Worm (Caenorhabditis elegans) whole organism, young adult: Measurements from ENCODE around the gene fmil-1.
A peak's percentile ranks its signal among the peaks of the same experiment; 100 is the strongest.

Experiments
- B0019.2 ChIP-seq: fragments of 200-800 bp; sonication (Bioruptor generic); conservative IDR thresholded peaks from 2 replicates; pipeline ENCODE4 v1.3.6; 2022; ENCODE audit warnings: missing genetic modification reagents, missing genetic modification characterization, missing compliant biosample characterization
- B0261.1 ChIP-seq: sonication (generic microtip); optimal IDR thresholded peaks from 2 replicates; lab custom pipeline; 2016; ENCODE audit warnings: mild to moderate bottlenecking, missing genetic modification characterization, moderate library complexity, missing compliant biosample characterization
- B0336.3 ChIP-seq: fragments of 200-800 bp; sonication (Bioruptor generic); IDR thresholded peaks from 2 replicates; pipeline ENCODE4 v1.3.6; 2022; ENCODE audit warnings: missing genetic modification characterization, missing compliant biosample characterization
- F22D6.2 ChIP-seq: sonication (generic microtip); optimal IDR thresholded peaks from 2 replicates; lab custom pipeline; 2016; ENCODE audit warnings: mild to moderate bottlenecking, missing genetic modification characterization, missing compliant biosample characterization
- F37B4.10 ChIP-seq: fragments of 200-800 bp; sonication (Bioruptor generic); IDR thresholded peaks from 2 replicates; pipeline ENCODE4 v1.3.6; 2022; ENCODE audit warnings: missing genetic modification characterization, missing compliant biosample characterization
- F49E8.2 ChIP-seq: sonication (generic microtip); optimal IDR thresholded peaks from 3 replicates; lab custom pipeline; 2017; ENCODE audit warnings: missing genetic modification characterization, mild to moderate bottlenecking, missing compliant biosample characterization, antibody characterized with exemption, moderate library complexity; ENCODE audit not compliant: insufficient read depth
- K11D2.4 ChIP-seq: fragments of 200-800 bp; sonication (Bioruptor generic); IDR thresholded peaks from 2 replicates; pipeline ENCODE4 v1.3.6; 2022; ENCODE audit warnings: missing genetic modification reagents, missing genetic modification characterization, missing compliant biosample characterization
- T07F8.4 ChIP-seq: sonication (generic microtip); optimal IDR thresholded peaks from 2 replicates; lab custom pipeline; 2016; ENCODE audit warnings: mild to moderate bottlenecking, missing genetic modification characterization, moderate library complexity, missing compliant biosample characterization
- Y53G8AR.9 ChIP-seq: fragments of 200-800 bp; sonication (Bioruptor generic); conservative IDR thresholded peaks from 2 replicates; pipeline ENCODE4 v1.3.6; 2022; ENCODE audit warnings: missing genetic modification reagents, missing genetic modification characterization, missing compliant biosample characterization
- Y56A3A.18 ChIP-seq: fragments of 200-800 bp; sonication (Bioruptor generic); IDR thresholded peaks from 2 replicates; pipeline ENCODE4 v1.3.6; 2022; ENCODE audit warnings: missing genetic modification reagents, missing genetic modification characterization, missing compliant biosample characterization
- aptf-2 ChIP-seq: fragments of 200-800 bp; sonication (Bioruptor generic); conservative IDR thresholded peaks from 2 replicates; pipeline ENCODE4 v1.3.6; 2022; ENCODE audit warnings: missing genetic modification reagents, missing genetic modification characterization, missing compliant biosample characterization
- ceh-40 ChIP-seq: fragments of 200-800 bp; sonication (Bioruptor generic); IDR thresholded peaks from 2 replicates; pipeline ENCODE4 v1.3.6; 2022; ENCODE audit warnings: missing genetic modification characterization, missing compliant biosample characterization
- efl-1 ChIP-seq: fragments of 150-350 bp; optimal IDR thresholded peaks from 2 replicates; lab custom pipeline; 2014; ENCODE audit warnings: missing biosample characterization, missing genetic modification reagents, missing genetic modification characterization
- hlh-12 ChIP-seq: sonication (generic microtip); optimal IDR thresholded peaks from 2 replicates; lab custom pipeline; 2016; ENCODE audit warnings: missing genetic modification characterization, missing compliant biosample characterization
- hmg-1.2 ChIP-seq: fragments of 200-800 bp; sonication (Bioruptor generic); IDR thresholded peaks from 2 replicates; pipeline ENCODE4 v1.3.6; 2022; ENCODE audit warnings: missing genetic modification reagents, missing genetic modification characterization, missing compliant biosample characterization
- hmg-20 ChIP-seq: fragments of 200-800 bp; sonication (Bioruptor generic); IDR thresholded peaks from 2 replicates; pipeline ENCODE4 v1.3.6; 2022; ENCODE audit warnings: missing genetic modification reagents, missing genetic modification characterization, missing compliant biosample characterization
- hsf-1 ChIP-seq: fragments of 200-800 bp; sonication (Bioruptor generic); IDR thresholded peaks from 2 replicates; pipeline ENCODE4 v1.3.6; 2022; ENCODE audit warnings: missing genetic modification reagents, missing genetic modification characterization, missing compliant biosample characterization
- let-607 ChIP-seq, 2 experiments: fragments of 200-800 bp in 1 of 2; sonication (Bioruptor generic) in 1 of 2; sonication (generic microtip) in 1 of 2; optimal IDR thresholded peaks; 2 replicates each; lab custom pipeline; 2016 to 2018; ENCODE audit warnings: mild to moderate bottlenecking in 2 of 2, missing compliant biosample characterization in 2 of 2, missing genetic modification characterization in 2 of 2, moderate library complexity in 2 of 2, missing genotype in 1 of 2
- lin-26 ChIP-seq: fragments of 200-800 bp; sonication (Bioruptor generic); IDR thresholded peaks from 2 replicates; pipeline ENCODE4 v1.3.6; 2022; ENCODE audit warnings: missing genetic modification reagents, missing genetic modification characterization, missing compliant biosample characterization
- lsy-27 ChIP-seq: sonication (generic microtip); optimal IDR thresholded peaks from 2 replicates; lab custom pipeline; 2017; ENCODE audit warnings: missing genetic modification characterization, mild to moderate bottlenecking, missing compliant biosample characterization, antibody characterized with exemption, missing genotype, borderline replicate concordance; ENCODE audit not compliant: insufficient read depth
- madf-3 ChIP-seq: fragments of 200-800 bp; sonication (Bioruptor generic); IDR thresholded peaks from 2 replicates; pipeline ENCODE4 v1.3.6; 2022; ENCODE audit warnings: missing genetic modification reagents, missing genetic modification characterization, missing compliant biosample characterization
- mcd-1 ChIP-seq: fragments of 200-800 bp; sonication (Bioruptor generic); IDR thresholded peaks from 2 replicates; pipeline ENCODE4 v1.3.6; 2022; ENCODE audit warnings: missing genetic modification reagents, missing genetic modification characterization, missing compliant biosample characterization
- mxl-1 ChIP-seq: sonication (generic microtip); optimal IDR thresholded peaks from 2 replicates; lab custom pipeline; 2016; ENCODE audit warnings: missing genetic modification characterization, missing compliant biosample characterization
- nhr-120 ChIP-seq: fragments of 200-800 bp; sonication (Bioruptor generic); IDR thresholded peaks from 2 replicates; pipeline ENCODE4 v1.3.6; 2022; ENCODE audit warnings: missing genetic modification characterization, missing compliant biosample characterization
- nhr-90 ChIP-seq: sonication (generic microtip); optimal IDR thresholded peaks from 2 replicates; lab custom pipeline; 2016; ENCODE audit warnings: missing genotype, mild to moderate bottlenecking, missing genetic modification characterization, missing compliant biosample characterization
- rec-8 ChIP-seq, 2 experiments: sonication (generic microtip); optimal IDR thresholded peaks; 2 replicates each; lab custom pipeline; 2016; ENCODE audit warnings: mild to moderate bottlenecking in 2 of 2, missing genetic modification characterization in 2 of 2, missing genetic modification reagents in 2 of 2, missing genotype in 2 of 2, missing biosample characterization in 1 of 2, missing compliant biosample characterization in 1 of 2, moderate library complexity in 1 of 2
- repo-1 ChIP-seq: sonication (generic microtip); optimal IDR thresholded peaks from 2 replicates; lab custom pipeline; 2017; ENCODE audit warnings: mild to moderate bottlenecking, missing genetic modification characterization, missing compliant biosample characterization
- rpc-1 ChIP-seq, 2 experiments: fragments of 150-350 bp in 1 of 2; sonication (generic microtip) in 1 of 2; optimal IDR thresholded peaks; 2 replicates each; lab custom pipeline; 2014 to 2018; ENCODE audit warnings: missing biosample characterization in 1 of 2, missing genetic modification characterization in 1 of 2, missing genetic modification reagents in 1 of 2, missing genotype in 1 of 2
- sdz-38 ChIP-seq: sonication (generic microtip); optimal IDR thresholded peaks from 2 replicates; lab custom pipeline; 2016; ENCODE audit warnings: missing genotype, missing genetic modification characterization, missing compliant biosample characterization
- tbp1 ChIP-seq: fragments of 200-800 bp; sonication (Bioruptor generic); optimal IDR thresholded peaks from 2 replicates; lab custom pipeline; 2018; ENCODE audit warnings: mild to moderate bottlenecking, missing genetic modification characterization, missing compliant biosample characterization
- zfh-2 ChIP-seq: fragments of 200-800 bp; sonication (Bioruptor generic); conservative IDR thresholded peaks from 2 replicates; pipeline ENCODE4 v1.3.6; 2022; ENCODE audit warnings: missing genetic modification reagents, missing genetic modification characterization, missing compliant biosample characterization
- ztf-22 ChIP-seq: fragments of 200-800 bp; sonication (Bioruptor generic); optimal IDR thresholded peaks from 2 replicates; lab custom pipeline; 2018; ENCODE audit warnings: mild to moderate bottlenecking, missing genetic modification characterization, moderate library complexity, missing compliant biosample characterization
- ztf-3 ChIP-seq: fragments of 200-800 bp; sonication (Bioruptor generic); optimal IDR thresholded peaks from 2 replicates; lab custom pipeline; 2018; ENCODE audit warnings: mild to moderate bottlenecking, missing genetic modification characterization, missing compliant biosample characterization

The fmil-1 gene

DNA sequence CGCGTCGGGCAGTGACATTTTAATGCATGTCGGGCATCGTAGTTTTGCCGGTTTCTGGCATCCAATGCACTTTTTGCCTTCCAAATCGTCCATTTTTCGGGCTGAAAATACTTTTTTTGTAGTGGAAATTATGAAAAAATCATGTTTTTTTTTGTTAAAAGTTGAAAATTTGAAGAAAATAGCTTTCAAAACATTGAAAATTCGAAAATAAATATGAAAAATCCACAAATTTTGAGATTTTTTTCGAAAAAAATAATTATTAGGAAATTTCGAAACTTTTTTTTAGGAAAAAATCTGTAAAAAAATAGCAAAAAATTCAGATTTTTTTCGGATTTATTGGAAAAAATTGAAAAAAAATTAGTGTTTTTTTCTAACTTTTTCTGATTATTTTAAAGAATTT lies 18.3 kb upstream of the fmil-1 start, which contains the start of gene map-1:
TSS of gene map-1 (minus strand) at position 101 of the 400 bp plus-strand sequence.
- no peak for TF ChIP-seq nhr-120 (GFP tag; lab: Robert Waterston, UW)
- TF ChIP-seq nhr-90 (tag; lab: Kevin White, UChicago), result no peak
- TF ChIP-seq F49E8.2, result no peak
- no peak for TF ChIP-seq lsy-27 (tag; lab: Kevin White, UChicago)
- no peak for TF ChIP-seq let-607 (tag; optimal IDR thresholded peaks at IDR 0.05; lab: Kevin White, UChicago)
- no peak for TF ChIP-seq lin-26 (GFP tag; lab: Robert Waterston, UW)
- no peak for TF ChIP-seq B0019.2 (GFP tag; lab: Robert Waterston, UW)
- TF ChIP-seq F22D6.2 (tag; lab: Kevin White, UChicago), result no peak
- TF ChIP-seq rec-8 (tag; optimal IDR thresholded peaks at IDR 0.05; lab: Kevin White, UChicago), result no peak
- no peak for TF ChIP-seq F37B4.10 (GFP tag; lab: Robert Waterston, UW)
- no peak for TF ChIP-seq Y56A3A.18
- TF ChIP-seq repo-1 (tag; lab: Kevin White, UChicago), result no peak
- no peak for TF ChIP-seq sdz-38
- TF ChIP-seq T07F8.4 (tag; lab: Kevin White, UChicago), result no peak
- no peak for TF ChIP-seq aptf-2 (GFP tag; lab: Robert Waterston, UW)
- no peak for TF ChIP-seq ztf-22 (GFP tag; lab: Kevin White, UChicago)

ce11 chrIV:3686260-3686659 lies 17.8 kb upstream of the fmil-1 start:
- peak; percentile 82 for TF ChIP-seq zfh-2
- TF ChIP-seq nhr-120 (GFP tag; lab: Robert Waterston, UW), result no peak
- 0 out of 2 replicates have a peak, but pooled peaks have one; percentile 62 for TF ChIP-seq F37B4.10 (GFP tag; lab: Robert Waterston, UW)

DNA sequence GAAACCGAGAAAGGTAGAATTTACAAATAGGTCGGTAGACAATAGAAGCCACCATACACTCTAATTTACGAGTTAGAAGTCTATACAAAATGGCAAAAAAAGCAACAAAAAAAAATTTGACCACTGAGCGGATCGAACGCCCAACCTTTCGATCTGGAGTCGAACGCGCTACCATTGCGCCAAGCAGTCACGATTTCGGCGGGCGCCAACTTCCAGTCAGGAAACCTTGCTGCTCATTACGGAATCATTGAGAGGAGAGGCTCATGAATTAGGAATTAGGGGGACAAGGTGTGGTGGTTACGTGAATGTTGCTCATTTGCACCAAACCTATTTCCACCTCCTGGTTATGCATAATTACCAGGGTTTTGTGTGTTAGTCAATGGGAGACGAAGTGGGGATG lies 13.3 kb upstream of the fmil-1 start:
- TF ChIP-seq rpc-1 (optimal IDR thresholded peaks at IDR 0.05; lab: Kevin White, UChicago) (peak; percentile 41), rpc-1 (tag; optimal IDR thresholded peaks at IDR 0.05; lab: Kevin White, UChicago) (peak; percentile 68), hlh-12 (tag; lab: Kevin White, UChicago) (no peak), B0261.1 (tag; lab: Kevin White, UChicago) (peak; percentile 63), hmg-1.2 (GFP tag; lab: Robert Waterston, UW) (peak; percentile 27; the same call in 1 of the 2 replicates), tbp1 (GFP tag; lab: Kevin White, UChicago) (peak; percentile 85)

- TF ChIP-seq hsf-1 (GFP tag; lab: Robert Waterston, UW), result peak; percentile 93
These were observed 2.7 kb upstream of the fmil-1 start for ce11 chrIV:3671215-3671614.

ce11 chrIV:3667796-3668195 lies 707 bp downstream of the fmil-1 start:
- TF ChIP-seq B0336.3 (no peak), K11D2.4 (GFP tag; lab: Robert Waterston, UW) (no peak), mxl-1 (tag; lab: Kevin White, UChicago) (no peak), madf-3 (no peak), Y53G8AR.9 (no peak), mcd-1 (no peak), tbp1 (GFP tag; lab: Kevin White, UChicago) (no peak), efl-1 (no peak), F37B4.10 (GFP tag; lab: Robert Waterston, UW) (no peak), hmg-20 (GFP tag; lab: Robert Waterston, UW) (no peak), ceh-40 (no peak), ztf-3 (GFP tag; lab: Kevin White, UChicago) (no peak)
